Fruit fly (Drosophila melanogaster) whole organism, embryonic: Measurements from ENCODE around the gene CG14511.

Experiments used
- Atf3 ChIP-seq: fragments of 200-800 bp; sonication (Bioruptor generic); optimal IDR thresholded peaks from 3 replicates; lab custom pipeline; 2016; ENCODE audit warnings: missing biosample characterization, missing genetic modification characterization
- BEAF-32 ChIP-seq: fragments of 200-800 bp; sonication (Bioruptor generic); optimal IDR thresholded peaks from 3 replicates; lab custom pipeline; 2017; ENCODE audit warnings: missing biosample characterization, missing genetic modification characterization, mild to moderate bottlenecking, moderate library complexity, missing genetic modification reagents
- CG10147 ChIP-seq: fragments of 200-800 bp; sonication (Bioruptor generic); optimal IDR thresholded peaks from 2 replicates; lab custom pipeline; 2019; ENCODE audit warnings: missing biosample characterization, mild to moderate bottlenecking, missing genetic modification characterization, moderate library complexity
- CG10543 ChIP-seq: fragments of 200-800 bp; sonication (Bioruptor generic); optimal IDR thresholded peaks from 3 replicates; lab custom pipeline; 2017; ENCODE audit warnings: missing biosample characterization, mild to moderate bottlenecking, missing genetic modification characterization, moderate library complexity
- CG10979 ChIP-seq: fragments of 200-800 bp; sonication (Bioruptor generic); optimal IDR thresholded peaks from 2 replicates; lab custom pipeline; 2018; ENCODE audit warnings: missing biosample characterization, mild to moderate bottlenecking, missing genetic modification characterization, moderate library complexity
- CG11456 ChIP-seq: fragments of 200-800 bp; sonication (Bioruptor generic); IDR thresholded peaks from 3 replicates; pipeline ENCODE4 v1.3.6; 2022; ENCODE audit warnings: missing biosample characterization, missing genetic modification characterization
- CG12071 ChIP-seq: fragments of 200-800 bp; sonication (Bioruptor generic); optimal IDR thresholded peaks from 3 replicates; lab custom pipeline; 2018; ENCODE audit warnings: missing biosample characterization, mild to moderate bottlenecking, missing genetic modification characterization
- CG13287 ChIP-seq: fragments of 200-800 bp; sonication (Bioruptor generic); IDR thresholded peaks from 2 replicates; pipeline ENCODE4 v1.3.6; 2022; ENCODE audit warnings: missing biosample characterization, missing genetic modification characterization; ENCODE audit not compliant: partially characterized antibody
- CG13775 ChIP-seq: fragments of 200-800 bp; sonication (Bioruptor generic); optimal IDR thresholded peaks from 3 replicates; lab custom pipeline; 2017; ENCODE audit warnings: missing biosample characterization, mild to moderate bottlenecking, missing genetic modification characterization
- CG17186 ChIP-seq: fragments of 200-800 bp; sonication (Bioruptor generic); optimal IDR thresholded peaks from 3 replicates; lab custom pipeline; 2017; ENCODE audit warnings: missing biosample characterization, missing genetic modification reagents, missing genetic modification characterization
- CG17328 ChIP-seq: fragments of 200-800 bp; sonication (Bioruptor generic); IDR thresholded peaks from 2 replicates; pipeline ENCODE4 v1.3.6; 2022; ENCODE audit warnings: missing biosample characterization, missing genetic modification characterization
- CG17385 ChIP-seq: fragments of 200-800 bp; sonication (Bioruptor generic); optimal IDR thresholded peaks from 3 replicates; lab custom pipeline; 2018; ENCODE audit warnings: missing biosample characterization, mild to moderate bottlenecking, missing genetic modification characterization
- CG17829 ChIP-seq: fragments of 200-800 bp; optimal IDR thresholded peaks from 2 replicates; lab custom pipeline; 2019; ENCODE audit warnings: missing biosample characterization, mild to moderate bottlenecking, missing genetic modification characterization, moderate library complexity
- CG3163 ChIP-seq: fragments of 200-800 bp; sonication (Bioruptor generic); optimal IDR thresholded peaks from 3 replicates; lab custom pipeline; 2016; ENCODE audit warnings: missing biosample characterization, missing genetic modification characterization
- CG4328 ChIP-seq: fragments of 200-800 bp; sonication (Bioruptor generic); optimal IDR thresholded peaks from 3 replicates; lab custom pipeline; 2017; ENCODE audit warnings: missing biosample characterization, missing genetic modification reagents, missing genetic modification characterization
- CG5180 ChIP-seq: fragments of 200-800 bp; sonication (Bioruptor generic); optimal IDR thresholded peaks from 3 replicates; lab custom pipeline; 2017; ENCODE audit warnings: missing biosample characterization, missing genetic modification characterization, mild to moderate bottlenecking, moderate library complexity, missing genetic modification reagents
- CG8944 ChIP-seq: fragments of 200-800 bp; sonication (Bioruptor generic); optimal IDR thresholded peaks from 3 replicates; lab custom pipeline; 2016; ENCODE audit warnings: missing biosample characterization, missing genetic modification characterization
- CG9215 ChIP-seq: fragments of 200-800 bp; sonication (Bioruptor generic); IDR thresholded peaks from 2 replicates; pipeline ENCODE4 v1.3.6; 2022; ENCODE audit warnings: missing biosample characterization, missing genetic modification characterization
- CG9727 ChIP-seq: fragments of 200-800 bp; sonication (Bioruptor generic); optimal IDR thresholded peaks from 3 replicates; lab custom pipeline; 2017; ENCODE audit warnings: missing biosample characterization, mild to moderate bottlenecking, missing genetic modification characterization
- CHES-1-like ChIP-seq: fragments of 200-800 bp; sonication (Bioruptor generic); optimal IDR thresholded peaks from 2 replicates; lab custom pipeline; 2016; ENCODE audit warnings: missing biosample characterization, missing genetic modification characterization
- Dref ChIP-seq: fragments of 200-800 bp; sonication (Bioruptor generic); IDR thresholded peaks from 2 replicates; pipeline ENCODE4 v1.3.6; 2022; ENCODE audit warnings: missing biosample characterization, missing genetic modification characterization
- Drgx ChIP-seq: fragments of 200-800 bp; sonication (Bioruptor generic); IDR thresholded peaks from 2 replicates; pipeline ENCODE4 v1.3.6; 2022; ENCODE audit warnings: missing biosample characterization, missing genetic modification characterization
- Eip74EF ChIP-seq, 2 experiments: fragments of 200-800 bp in 1 of 2; fragments of >200 bp in 1 of 2; sonication (Bioruptor generic) in 1 of 2; optimal IDR thresholded peaks; 2 replicates each; lab custom pipeline; 2017 to 2019; ENCODE audit warnings: missing biosample characterization in 2 of 2, missing genetic modification characterization in 2 of 2, mild to moderate bottlenecking in 1 of 2, moderate library complexity in 1 of 2
- Ets97D ChIP-seq: fragments of 200-800 bp; sonication (Bioruptor generic); optimal IDR thresholded peaks from 3 replicates; lab custom pipeline; 2016; ENCODE audit warnings: missing biosample characterization, missing genetic modification characterization
- H2.0 ChIP-seq: fragments of 200-800 bp; sonication (Bioruptor generic); IDR thresholded peaks from 2 replicates; pipeline ENCODE4 v1.3.6; 2022; ENCODE audit warnings: missing biosample characterization, missing genetic modification characterization
- Hr3 ChIP-seq: fragments of 200-800 bp; sonication (Bioruptor generic); optimal IDR thresholded peaks from 3 replicates; lab custom pipeline; 2016; ENCODE audit warnings: missing biosample characterization, missing genetic modification characterization
- Hsf ChIP-seq: fragments of 200-800 bp; sonication (Bioruptor generic); optimal IDR thresholded peaks from 3 replicates; lab custom pipeline; 2016; ENCODE audit warnings: missing biosample characterization, missing genetic modification characterization
- Lim3 ChIP-seq: fragments of 200-800 bp; sonication (Bioruptor generic); IDR thresholded peaks from 2 replicates; pipeline ENCODE4 v1.3.6; 2022; ENCODE audit warnings: missing biosample characterization, missing genetic modification characterization
- Neu2 ChIP-seq: fragments of 200-800 bp; sonication (Bioruptor generic); optimal IDR thresholded peaks from 3 replicates; lab custom pipeline; 2016; ENCODE audit warnings: missing biosample characterization, missing genetic modification characterization, borderline replicate concordance
- Pdp1 ChIP-seq, 2 experiments: fragments of 200-800 bp; sonication (Bioruptor generic); optimal IDR thresholded peaks; 3 replicates each; lab custom pipeline; 2016; ENCODE audit warnings: missing biosample characterization in 2 of 2, missing genetic modification characterization in 2 of 2, mild to moderate bottlenecking in 1 of 2, moderate library complexity in 1 of 2
- TFAM ChIP-seq: fragments of 200-800 bp; sonication (Bioruptor generic); optimal IDR thresholded peaks from 2 replicates; lab custom pipeline; 2017; ENCODE audit warnings: missing biosample characterization, missing genetic modification characterization, inconsistent platforms
- YL-1 ChIP-seq: fragments of 200-800 bp; sonication (Bioruptor generic); optimal IDR thresholded peaks from 3 replicates; lab custom pipeline; 2017; ENCODE audit warnings: missing biosample characterization, mild to moderate bottlenecking, missing genetic modification characterization
- ap ChIP-seq: fragments of 200-800 bp; sonication (Bioruptor generic); IDR thresholded peaks from 2 replicates; pipeline ENCODE4 v1.3.6; 2022; ENCODE audit warnings: missing biosample characterization, missing genetic modification characterization
- br ChIP-seq: fragments of >200 bp; optimal IDR thresholded peaks from 2 replicates; lab custom pipeline; 2017
- chn ChIP-seq: fragments of 200-800 bp; sonication (Bioruptor generic); optimal IDR thresholded peaks from 2 replicates; lab custom pipeline; 2016; ENCODE audit warnings: missing biosample characterization, missing genetic modification characterization
- dan ChIP-seq: fragments of 200-800 bp; sonication (Bioruptor generic); IDR thresholded peaks from 2 replicates; pipeline ENCODE4 v1.3.6; 2022; ENCODE audit warnings: missing biosample characterization, missing genetic modification characterization
- ems ChIP-seq: fragments of 200-800 bp; sonication (Bioruptor generic); optimal IDR thresholded peaks from 3 replicates; lab custom pipeline; 2016; ENCODE audit warnings: missing biosample characterization, missing genetic modification characterization
- ewg ChIP-seq: fragments of 200-800 bp; sonication (Bioruptor generic); optimal IDR thresholded peaks from 3 replicates; lab custom pipeline; 2017; ENCODE audit warnings: mild to moderate bottlenecking, missing biosample characterization, missing genetic modification reagents, missing genetic modification characterization
- fru ChIP-seq: fragments of >200 bp; optimal IDR thresholded peaks from 2 replicates; lab custom pipeline; 2017
- grn ChIP-seq: fragments of 200-800 bp; sonication (Bioruptor generic); optimal IDR thresholded peaks from 3 replicates; lab custom pipeline; 2017; ENCODE audit warnings: missing biosample characterization, missing genetic modification characterization
- mirr ChIP-seq: fragments of 200-800 bp; sonication (Bioruptor generic); optimal IDR thresholded peaks from 3 replicates; lab custom pipeline; 2018; ENCODE audit warnings: missing biosample characterization, mild to moderate bottlenecking, missing genetic modification characterization
- oc ChIP-seq: fragments of 200-800 bp; sonication (Bioruptor generic); optimal IDR thresholded peaks from 2 replicates; lab custom pipeline; 2018; ENCODE audit warnings: missing biosample characterization, mild to moderate bottlenecking, missing genetic modification characterization, moderate library complexity
- shn ChIP-seq: fragments of 200-800 bp; sonication (Bioruptor generic); optimal IDR thresholded peaks from 3 replicates; lab custom pipeline; 2016; ENCODE audit warnings: missing biosample characterization, missing genetic modification characterization
- sqz ChIP-seq: fragments of 200-800 bp; sonication (Bioruptor generic); optimal IDR thresholded peaks from 3 replicates; lab custom pipeline; 2018; ENCODE audit warnings: missing biosample characterization, mild to moderate bottlenecking, missing genetic modification characterization
- ssp ChIP-seq: fragments of 200-800 bp; sonication (Bioruptor generic); IDR thresholded peaks from 2 replicates; pipeline ENCODE4 v1.3.6; 2022; ENCODE audit warnings: missing biosample characterization, missing genetic modification characterization
- sug ChIP-seq: fragments of 200-800 bp; optimal IDR thresholded peaks from 2 replicates; lab custom pipeline; 2019; ENCODE audit warnings: missing biosample characterization, mild to moderate bottlenecking, missing genetic modification characterization, moderate library complexity
- tap ChIP-seq: fragments of 200-800 bp; optimal IDR thresholded peaks from 3 replicates; lab custom pipeline; 2019; ENCODE audit warnings: missing biosample characterization, mild to moderate bottlenecking, missing genetic modification characterization, moderate library complexity
- trh ChIP-seq: fragments of 200-800 bp; sonication (Bioruptor generic); optimal IDR thresholded peaks from 2 replicates; lab custom pipeline; 2016; ENCODE audit warnings: missing biosample characterization, missing genetic modification characterization
- usp ChIP-seq: fragments of >200 bp; optimal IDR thresholded peaks from 2 replicates; lab custom pipeline; 2017; ENCODE audit warnings: missing biosample characterization, missing genetic modification characterization
- wor ChIP-seq: fragments of 200-800 bp; sonication (Bioruptor generic); IDR thresholded peaks from 2 replicates; pipeline ENCODE4 v1.3.6; 2022; ENCODE audit warnings: missing biosample characterization, missing genetic modification characterization

Gene CG14511

dm6 chr3R:29122817-29123611, 23.7 kb downstream of the CG14511 start, which contains the start of the genes yem and Ctl2 (continued):
- TF ChIP-seq CG3163 (GFP tag; lab: Kevin White, UChicago), result peak; percentile 72
- no peak for TF ChIP-seq sqz (GFP tag; lab: Kevin White, UChicago)
- peak; percentile 75 for TF ChIP-seq trh (GFP tag; lab: Kevin White, UChicago)
- TF ChIP-seq br (lab: Kevin White, UChicago), result no peak
- peak; percentile 6 for TF ChIP-seq mirr
- peak; percentile 76 for TF ChIP-seq sug (tag; lab: Kevin White, UChicago)
- peak; percentile 81 for TF ChIP-seq CG11456 (GFP tag; lab: Robert Waterston, UW)
- peak; percentile 38 for TF ChIP-seq CG12071
- peak; percentile 47 for TF ChIP-seq Dref (GFP tag; lab: Robert Waterston, UW)
- TF ChIP-seq grn, result no peak
- TF ChIP-seq Lim3 (GFP tag; lab: Robert Waterston, UW), result no peak
- no peak for TF ChIP-seq usp (GFP tag; lab: Kevin White, UChicago)
- peak; percentile 51 for TF ChIP-seq CG10147
- TF ChIP-seq CG17829 (tag; lab: Kevin White, UChicago), result peak; percentile 72
- peak; percentile 72 for TF ChIP-seq ems
- peak; percentile 73 for TF ChIP-seq CG9727
- peak; percentile 72 for TF ChIP-seq CG8944
- peak; percentile 76 for TF ChIP-seq chn (GFP tag; lab: Kevin White, UChicago)
- TF ChIP-seq Neu2 (GFP tag; lab: Kevin White, UChicago), result peak; percentile 45
- peak; percentile 47; the same call in 1 of the 2 replicates for TF ChIP-seq wor
- TF ChIP-seq H2.0 (GFP tag; lab: Robert Waterston, UW), result peak; percentile 57; the same call in 1 of the 2 replicates
- peak; percentile 78 for TF ChIP-seq Hr3
- TF ChIP-seq CG17186 (GFP tag; lab: Kevin White, UChicago), result peak; percentile 68
- TF ChIP-seq ewg (GFP tag; lab: Kevin White, UChicago), result peak; percentile 61
- TF ChIP-seq CG9215 (GFP tag; lab: Robert Waterston, UW), result peak; percentile 76; the same call in 1 of the 2 replicates
- TF ChIP-seq TFAM (GFP tag; lab: Kevin White, UChicago), result no peak
- TF ChIP-seq CG5180 (GFP tag; lab: Kevin White, UChicago), result no peak
- no peak for TF ChIP-seq Eip74EF (GFP tag; optimal IDR thresholded peaks at IDR 0.05; lab: Kevin White, UChicago)
- peak; percentile 44 for TF ChIP-seq Drgx (GFP tag; lab: Robert Waterston, UW)
- TF ChIP-seq Ets97D (GFP tag; lab: Kevin White, UChicago), result peak; percentile 81
- TF ChIP-seq Atf3 (GFP tag; lab: Kevin White, UChicago), result peak; percentile 82
- TF ChIP-seq dan, result no peak
- peak; percentile 7 for TF ChIP-seq oc (tag; lab: Kevin White, UChicago)
- peak; percentile 32 for TF ChIP-seq CG10979 (tag; lab: Kevin White, UChicago)
- TF ChIP-seq Pdp1 (GFP tag; optimal IDR thresholded peaks at IDR 0.05; lab: Kevin White, UChicago), result peak; percentile 84 to 88
- peak; percentile 18 for TF ChIP-seq CG17328 (GFP tag; lab: Robert Waterston, UW)
- TF ChIP-seq CG10543 (GFP tag; lab: Kevin White, UChicago), result peak; percentile 71
- TF ChIP-seq tap, result peak; percentile 3
- peak; percentile 80 for TF ChIP-seq CG13775
- TF ChIP-seq fru (lab: Kevin White, UChicago), result no peak
- peak; percentile 60 for TF ChIP-seq YL-1 (GFP tag; lab: Kevin White, UChicago)
- peak; percentile 90 for TF ChIP-seq shn (GFP tag; lab: Kevin White, UChicago)
- TF ChIP-seq ssp (GFP tag; lab: Robert Waterston, UW), result peak; percentile 79
- peak; percentile 90 for TF ChIP-seq CHES-1-like
- peak; percentile 41 for TF ChIP-seq CG4328 (GFP tag; lab: Kevin White, UChicago)
- TF ChIP-seq CG13287 (GFP tag; lab: Robert Waterston, UW), result peak; percentile 14; the same call in 1 of the 2 replicates
- peak; percentile 85 for TF ChIP-seq Hsf (GFP tag; lab: Kevin White, UChicago)
- peak; percentile 50 for TF ChIP-seq BEAF-32 (GFP tag; lab: Kevin White, UChicago)
- peak; percentile 26 for TF ChIP-seq CG17385
- no peak for TF ChIP-seq ap (GFP tag; lab: Robert Waterston, UW)
